Fruit fly (Drosophila melanogaster) whole organism, embryonic: Measurements from ENCODE around the gene wapl.

Experiments
- Atf3 ChIP-seq: fragments of 200-800 bp; sonication (Bioruptor generic); optimal IDR thresholded peaks from 3 replicates; lab custom pipeline; 2016; ENCODE audit warnings: missing biosample characterization, missing genetic modification characterization
- B-H2 ChIP-seq: fragments of 200-800 bp; sonication (Bioruptor generic); optimal IDR thresholded peaks from 2 replicates; lab custom pipeline; 2018; ENCODE audit warnings: missing biosample characterization, mild to moderate bottlenecking, missing genetic modification characterization
- CG10654 ChIP-seq: fragments of 200-800 bp; sonication (Bioruptor generic); optimal IDR thresholded peaks from 2 replicates; lab custom pipeline; 2016; ENCODE audit warnings: missing biosample characterization, missing genetic modification characterization
- CG11247 ChIP-seq: fragments of 200-800 bp; sonication (Bioruptor generic); IDR thresholded peaks from 2 replicates; pipeline ENCODE4 v1.3.6; 2022; ENCODE audit warnings: missing biosample characterization, missing genetic modification characterization
- CG11696 ChIP-seq: fragments of 200-800 bp; sonication (Bioruptor generic); IDR thresholded peaks from 2 replicates; pipeline ENCODE4 v1.3.6; 2022; ENCODE audit warnings: missing biosample characterization, missing genetic modification characterization
- CG1233 ChIP-seq: fragments of 200-800 bp; sonication (Bioruptor generic); optimal IDR thresholded peaks from 4 replicates; lab custom pipeline; 2018; ENCODE audit warnings: missing biosample characterization, mild to moderate bottlenecking, missing genetic modification characterization
- CG14667 ChIP-seq: fragments of 200-800 bp; sonication (Bioruptor generic); IDR thresholded peaks from 2 replicates; pipeline ENCODE4 v1.3.6; 2022; ENCODE audit warnings: missing biosample characterization, missing genetic modification characterization
- CG14965 ChIP-seq: fragments of 200-800 bp; sonication (Bioruptor generic); optimal IDR thresholded peaks from 2 replicates; lab custom pipeline; 2016; ENCODE audit warnings: missing biosample characterization, missing genetic modification characterization, borderline replicate concordance
- CG18476 ChIP-seq: fragments of 200-800 bp; sonication (Bioruptor generic); optimal IDR thresholded peaks from 2 replicates; lab custom pipeline; 2016; ENCODE audit warnings: missing biosample characterization, mild to moderate bottlenecking, missing genetic modification characterization
- CG18764 ChIP-seq: fragments of 200-800 bp; sonication (Bioruptor generic); optimal IDR thresholded peaks from 3 replicates; lab custom pipeline; 2016; ENCODE audit warnings: missing biosample characterization, missing genetic modification characterization
- CG2875 ChIP-seq: fragments of 200-800 bp; sonication (Bioruptor generic); optimal IDR thresholded peaks from 2 replicates; lab custom pipeline; 2017; ENCODE audit warnings: missing biosample characterization, mild to moderate bottlenecking, missing genetic modification characterization, missing genetic modification reagents
- CG34224 ChIP-seq: fragments of 200-800 bp; sonication (Bioruptor generic); IDR thresholded peaks from 3 replicates; pipeline ENCODE4 v1.3.6; 2022; ENCODE audit warnings: missing biosample characterization, missing genetic modification characterization; ENCODE audit not compliant: partially characterized antibody
- CG3847 ChIP-seq: fragments of 200-800 bp; sonication (Bioruptor generic); IDR thresholded peaks from 2 replicates; pipeline ENCODE4 v1.3.6; 2022; ENCODE audit warnings: missing biosample characterization, missing genetic modification characterization
- CG6765 ChIP-seq: fragments of 200-800 bp; sonication (Bioruptor generic); optimal IDR thresholded peaks from 3 replicates; lab custom pipeline; 2017; ENCODE audit warnings: missing biosample characterization, mild to moderate bottlenecking, missing genetic modification characterization
- CG7745 ChIP-seq: fragments of 200-800 bp; sonication (Bioruptor generic); optimal IDR thresholded peaks from 2 replicates; lab custom pipeline; 2018; ENCODE audit warnings: missing biosample characterization, mild to moderate bottlenecking, missing genetic modification characterization, moderate library complexity
- CG7963 ChIP-seq: fragments of 200-800 bp; sonication (Bioruptor generic); IDR thresholded peaks from 3 replicates; pipeline ENCODE4 v1.3.6; 2022; ENCODE audit warnings: missing biosample characterization, missing genetic modification characterization; ENCODE audit not compliant: partially characterized antibody
- CG9215 ChIP-seq: fragments of 200-800 bp; sonication (Bioruptor generic); IDR thresholded peaks from 2 replicates; pipeline ENCODE4 v1.3.6; 2022; ENCODE audit warnings: missing biosample characterization, missing genetic modification characterization
- D19A ChIP-seq: fragments of 200-800 bp; optimal IDR thresholded peaks from 3 replicates; lab custom pipeline; 2019; ENCODE audit warnings: missing biosample characterization, mild to moderate bottlenecking, missing genetic modification characterization, moderate library complexity
- Dek ChIP-seq: fragments of 200-800 bp; sonication (Bioruptor generic); optimal IDR thresholded peaks from 3 replicates; lab custom pipeline; 2019; ENCODE audit warnings: missing biosample characterization, mild to moderate bottlenecking, missing genetic modification characterization, moderate library complexity
- Dip3 ChIP-seq: fragments of 200-800 bp; sonication (Bioruptor generic); optimal IDR thresholded peaks from 3 replicates; lab custom pipeline; 2016; ENCODE audit warnings: missing biosample characterization, missing genetic modification characterization
- Ets65A ChIP-seq: fragments of 200-800 bp; sonication (Bioruptor generic); peaks from one replicate; lab custom pipeline; 2016; ENCODE audit warnings: missing biosample characterization, missing genetic modification characterization
- Hsf ChIP-seq: fragments of 200-800 bp; sonication (Bioruptor generic); optimal IDR thresholded peaks from 3 replicates; lab custom pipeline; 2016; ENCODE audit warnings: missing biosample characterization, missing genetic modification characterization
- Kr ChIP-seq: fragments of 200-800 bp; sonication (Bioruptor generic); optimal IDR thresholded peaks from 2 replicates; lab custom pipeline; 2017; ENCODE audit warnings: missing biosample characterization, mild to moderate bottlenecking, missing genetic modification characterization
- Nf-YA ChIP-seq: fragments of 200-800 bp; sonication (Bioruptor generic); IDR thresholded peaks from 2 replicates; pipeline ENCODE4 v1.3.6; 2022; ENCODE audit warnings: missing biosample characterization, missing genetic modification characterization
- Poxn ChIP-seq: fragments of 200-800 bp; sonication (Bioruptor generic); IDR thresholded peaks from 2 replicates; pipeline ENCODE4 v1.3.6; 2022; ENCODE audit warnings: missing biosample characterization, missing genetic modification characterization
- Sox100B ChIP-seq: fragments of 200-800 bp; sonication (Bioruptor generic); optimal IDR thresholded peaks from 3 replicates; lab custom pipeline; 2018; ENCODE audit warnings: missing biosample characterization, mild to moderate bottlenecking, missing genetic modification characterization
- Spps ChIP-seq: fragments of 200-800 bp; sonication (Bioruptor generic); optimal IDR thresholded peaks from 2 replicates; lab custom pipeline; 2018; ENCODE audit warnings: missing biosample characterization, mild to moderate bottlenecking, missing genetic modification characterization
- Trl ChIP-seq, 3 experiments: fragments of >200 bp in 2 of 3; fragments of 200-800 bp in 1 of 3; sonication (Bioruptor generic) in 1 of 3; optimal IDR thresholded peaks; 2 replicates in 1 of 3; 3 replicates in 2 of 3; lab custom pipeline; 2016 to 2017; ENCODE audit warnings: missing biosample characterization in 1 of 3, missing genetic modification characterization in 1 of 3
- ac ChIP-seq: fragments of 200-800 bp; sonication (Bioruptor generic); optimal IDR thresholded peaks from 3 replicates; lab custom pipeline; 2017; ENCODE audit warnings: missing biosample characterization, mild to moderate bottlenecking, missing genetic modification characterization
- ap ChIP-seq: fragments of 200-800 bp; sonication (Bioruptor generic); IDR thresholded peaks from 2 replicates; pipeline ENCODE4 v1.3.6; 2022; ENCODE audit warnings: missing biosample characterization, missing genetic modification characterization
- cad ChIP-seq: fragments of >200 bp; optimal IDR thresholded peaks from 2 replicates; lab custom pipeline; 2017; ENCODE audit warnings: missing biosample characterization, missing genetic modification characterization
- cas ChIP-seq: fragments of 200-800 bp; sonication (Bioruptor generic); IDR thresholded peaks from 2 replicates; pipeline ENCODE4 v1.3.6; 2022; ENCODE audit warnings: missing biosample characterization, missing genetic modification characterization
- chinmo ChIP-seq: fragments of 200-800 bp; sonication (Bioruptor generic); IDR thresholded peaks from 4 replicates; pipeline ENCODE4 v1.3.6; 2022; ENCODE audit warnings: missing biosample characterization, missing genetic modification characterization; ENCODE audit not compliant: partially characterized antibody
- crc ChIP-seq: fragments of 200-800 bp; sonication (Bioruptor generic); optimal IDR thresholded peaks from 2 replicates; lab custom pipeline; 2016; ENCODE audit warnings: missing biosample characterization, missing genetic modification characterization
- crp ChIP-seq, 2 experiments: fragments of 200-800 bp; sonication (Bioruptor generic); optimal IDR thresholded peaks; 2 replicates in 1 of 2; 3 replicates in 1 of 2; lab custom pipeline; 2017; ENCODE audit warnings: missing biosample characterization in 2 of 2, missing genetic modification characterization in 2 of 2, mild to moderate bottlenecking in 1 of 2, moderate library complexity in 1 of 2
- eve ChIP-seq, 2 experiments: fragments of >200 bp; optimal IDR thresholded peaks; 2 replicates each; lab custom pipeline; 2017; ENCODE audit warnings: missing biosample characterization in 2 of 2, missing genetic modification characterization in 2 of 2
- exex ChIP-seq: fragments of 200-800 bp; sonication (Bioruptor generic); optimal IDR thresholded peaks from 4 replicates; lab custom pipeline; 2018; ENCODE audit warnings: missing biosample characterization, mild to moderate bottlenecking, missing genetic modification characterization, moderate library complexity
- fu2 ChIP-seq: fragments of 200-800 bp; sonication (Bioruptor generic); optimal IDR thresholded peaks from 2 replicates; lab custom pipeline; 2016; ENCODE audit warnings: missing biosample characterization, missing genetic modification characterization
- gsb-n ChIP-seq: fragments of 200-800 bp; sonication (Bioruptor generic); optimal IDR thresholded peaks from 3 replicates; lab custom pipeline; 2018; ENCODE audit warnings: missing biosample characterization, mild to moderate bottlenecking, missing genetic modification characterization
- inv ChIP-seq: fragments of 200-800 bp; sonication (Bioruptor generic); IDR thresholded peaks from 2 replicates; pipeline ENCODE4 v1.3.6; 2022; ENCODE audit warnings: missing biosample characterization, missing genetic modification characterization; ENCODE audit not compliant: partially characterized antibody
- ken ChIP-seq: fragments of 200-800 bp; sonication (Bioruptor generic); IDR thresholded peaks from 3 replicates; pipeline ENCODE4 v1.3.6; 2022; ENCODE audit warnings: missing biosample characterization, missing genetic modification characterization
- lab ChIP-seq: fragments of 200-800 bp; sonication (Bioruptor generic); optimal IDR thresholded peaks from 3 replicates; lab custom pipeline; 2017; ENCODE audit warnings: missing biosample characterization, missing genetic modification characterization, mild to moderate bottlenecking, moderate library complexity, missing genetic modification reagents
- lmd ChIP-seq: fragments of 200-800 bp; sonication (Bioruptor generic); IDR thresholded peaks from 2 replicates; pipeline ENCODE4 v1.3.6; 2022; ENCODE audit warnings: missing biosample characterization, missing genetic modification characterization
- lola ChIP-seq, 3 experiments: fragments of >200 bp in 2 of 3; fragments of 200-800 bp in 1 of 3; sonication (Bioruptor generic) in 1 of 3; optimal IDR thresholded peaks; 2 replicates each; lab custom pipeline; 2017 to 2019; ENCODE audit warnings: missing biosample characterization in 3 of 3, missing genetic modification characterization in 3 of 3, mild to moderate bottlenecking in 1 of 3, moderate library complexity in 1 of 3
- nom ChIP-seq: fragments of 200-800 bp; sonication (Bioruptor generic); optimal IDR thresholded peaks from 2 replicates; lab custom pipeline; 2017; ENCODE audit warnings: missing biosample characterization, missing genetic modification characterization, mild to moderate bottlenecking, moderate library complexity, missing genetic modification reagents
- pita ChIP-seq: fragments of 200-800 bp; sonication (Bioruptor generic); optimal IDR thresholded peaks from 2 replicates; lab custom pipeline; 2017; ENCODE audit warnings: missing biosample characterization, mild to moderate bottlenecking, missing genetic modification characterization
- scrt ChIP-seq: fragments of 200-800 bp; sonication (Bioruptor generic); optimal IDR thresholded peaks from 2 replicates; lab custom pipeline; 2018; ENCODE audit warnings: missing biosample characterization, mild to moderate bottlenecking, missing genetic modification characterization, moderate library complexity
- stc ChIP-seq: fragments of 200-800 bp; sonication (Bioruptor generic); IDR thresholded peaks from 2 replicates; pipeline ENCODE4 v1.3.6; 2022; ENCODE audit warnings: missing biosample characterization, missing genetic modification characterization

The wapl gene

DNA sequence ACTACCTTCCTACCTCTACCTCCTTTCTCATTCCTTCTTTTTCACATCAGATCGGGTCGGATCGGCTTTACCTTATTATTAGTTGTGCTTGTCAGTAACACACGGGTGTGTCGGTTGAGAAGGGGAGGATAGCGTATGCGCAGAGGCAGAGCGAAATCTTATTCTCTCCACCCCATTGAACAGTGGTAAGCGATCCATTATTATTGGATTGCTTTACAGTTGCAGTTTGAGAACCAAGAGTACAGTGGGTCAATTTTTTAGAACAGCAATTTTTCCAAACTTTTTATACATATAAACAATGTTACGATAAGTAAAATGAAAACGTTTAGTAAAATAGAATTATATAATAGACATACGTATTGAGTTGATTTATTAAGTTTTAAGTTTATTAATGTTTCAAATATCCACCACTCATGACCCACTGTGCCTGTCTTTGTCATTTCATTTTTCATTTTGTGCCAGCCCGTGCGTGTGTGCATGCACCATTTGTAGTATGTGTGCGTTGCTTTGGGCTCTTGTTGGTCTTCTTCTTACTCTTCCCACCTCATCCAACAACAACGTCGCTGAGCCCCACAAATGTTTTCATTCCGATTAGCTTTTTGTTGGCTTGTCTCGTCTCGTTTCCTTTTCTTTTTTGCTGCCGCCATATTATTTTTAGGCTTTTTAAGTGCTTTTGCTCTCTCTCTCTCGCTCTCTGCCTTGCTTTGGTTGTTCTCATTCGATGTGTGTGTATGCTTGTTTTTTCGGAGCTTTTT, 21.0 kb downstream of the wapl start (continued):
- TF ChIP-seq Poxn (GFP tag; lab: Robert Waterston, UW) (peak; percentile 97), crp (GFP tag; optimal IDR thresholded peaks at IDR 0.05; lab: Kevin White, UChicago) (peak in 1 of 2 experiments; percentile 65), CG3847 (GFP tag; lab: Robert Waterston, UW) (peak; percentile 99), CG11696 (peak; percentile 95), CG34224 (GFP tag; lab: Robert Waterston, UW) (peak; percentile 61; the same call in 1 of the 3 replicates), CG7963 (GFP tag; lab: Robert Waterston, UW) (peak; percentile 71; the same call in 2 of the 3 replicates), B-H2 (GFP tag; lab: Kevin White, UChicago) (peak; percentile 99), CG18764 (GFP tag; lab: Kevin White, UChicago) (peak; percentile 97), CG14667 (GFP tag; lab: Robert Waterston, UW) (peak; percentile 98), Nf-YA (GFP tag; lab: Robert Waterston, UW) (peak; percentile 97), Trl (optimal IDR thresholded peaks at IDR 0.05; lab: Kevin White, UChicago) (peak; percentile 68 to 95), Trl (GFP tag; optimal IDR thresholded peaks at IDR 0.05; lab: Kevin White, UChicago) (peak; percentile 90), Dip3 (GFP tag; lab: Kevin White, UChicago) (peak; percentile 97), nom (GFP tag; lab: Kevin White, UChicago) (peak; percentile 98), chinmo (GFP tag; lab: Robert Waterston, UW) (peak; percentile 81), inv (GFP tag; lab: Robert Waterston, UW) (peak; percentile 66), cas (GFP tag; lab: Robert Waterston, UW) (peak; percentile 96), Hsf (GFP tag; lab: Kevin White, UChicago) (peak; percentile 98), cad (GFP tag; lab: Kevin White, UChicago) (no peak), pita (GFP tag; lab: Kevin White, UChicago) (no peak), ac (peak; percentile 99), crc (GFP tag; lab: Kevin White, UChicago) (peak; percentile 83), lab (peak; percentile 99), exex (tag; lab: Kevin White, UChicago) (peak; percentile 93), D19A (tag; lab: Kevin White, UChicago) (peak; percentile 98), gsb-n (tag; lab: Kevin White, UChicago) (peak; percentile 99), ap (GFP tag; lab: Robert Waterston, UW) (peak; percentile 98), Kr (peak; percentile 97), CG2875 (peak; percentile 97), eve (GFP tag; optimal IDR thresholded peaks at IDR 0.05; lab: Kevin White, UChicago) (peak in 1 of 2 experiments; percentile 100), Sox100B (GFP tag; lab: Kevin White, UChicago) (peak; percentile 99), lmd (GFP tag; lab: Robert Waterston, UW) (peak; percentile 99), CG11247 (GFP tag; lab: Robert Waterston, UW) (peak; percentile 98), CG6765 (GFP tag; lab: Kevin White, UChicago) (peak; percentile 99), CG14965 (GFP tag; lab: Kevin White, UChicago) (no peak), CG7745 (tag; lab: Kevin White, UChicago) (peak; percentile 93), ken (GFP tag; lab: Robert Waterston, UW) (peak; percentile 96), stc (GFP tag; lab: Robert Waterston, UW) (peak; percentile 99), CG10654 (GFP tag; lab: Kevin White, UChicago) (peak; percentile 99), scrt (peak; percentile 98), Dek (peak; percentile 99), fu2 (GFP tag; lab: Kevin White, UChicago) (peak; percentile 93), lola (GFP tag; optimal IDR thresholded peaks at IDR 0.05; lab: Kevin White, UChicago) (peak in 1 of 3 experiments; percentile 99), Ets65A (GFP tag; lab: Kevin White, UChicago) (peak; percentile 97), CG1233 (GFP tag; lab: Kevin White, UChicago) (peak; percentile 99), CG18476 (GFP tag; lab: Kevin White, UChicago) (peak; percentile 99), Atf3 (GFP tag; lab: Kevin White, UChicago) (peak; percentile 88), Spps (tag; lab: Kevin White, UChicago) (peak; percentile 100), CG9215 (GFP tag; lab: Robert Waterston, UW) (peak; percentile 98)
